Worm (Caenorhabditis elegans) whole organism, L1 larva: ENCODE data around the gene F16F9.4.

Experiments used
- C04F5.9 ChIP-seq: sonication (generic microtip); optimal IDR thresholded peaks from 2 replicates; lab custom pipeline; 2016; ENCODE audit warnings: missing genetic modification characterization, missing compliant biosample characterization
- F16B12.6 ChIP-seq: fragments of 150-350 bp; optimal IDR thresholded peaks from 2 replicates; lab custom pipeline; 2014; ENCODE audit warnings: missing biosample characterization, missing genetic modification characterization
- Y116A8C.19 ChIP-seq: sonication (generic microtip); optimal IDR thresholded peaks from 2 replicates; lab custom pipeline; 2016; ENCODE audit warnings: missing compliant biosample characterization, missing genetic modification characterization, borderline replicate concordance
- alr-1 ChIP-seq: fragments of 200-800 bp; sonication (Bioruptor generic); optimal IDR thresholded peaks from 2 replicates; lab custom pipeline; 2018; ENCODE audit warnings: borderline replicate concordance, mild to moderate bottlenecking, missing genetic modification characterization, missing compliant biosample characterization
- blmp-1 ChIP-seq: fragments of 150-350 bp; optimal IDR thresholded peaks from 2 replicates; lab custom pipeline; 2014; ENCODE audit warnings: missing biosample characterization, missing genetic modification characterization
- ceh-8 ChIP-seq: fragments of 200-800 bp; sonication (Bioruptor generic); optimal IDR thresholded peaks from 2 replicates; lab custom pipeline; 2018; ENCODE audit warnings: mild to moderate bottlenecking, missing genetic modification characterization, moderate library complexity, missing compliant biosample characterization
- ceh-82 ChIP-seq, 3 experiments: fragments of 150-350 bp in 1 of 3; sonication (generic microtip) in 2 of 3; optimal IDR thresholded peaks; 2 replicates each; lab custom pipeline; 2014 to 2017; ENCODE audit warnings: missing biosample characterization in 3 of 3, missing genetic modification characterization in 3 of 3
- efl-1 ChIP-seq, 4 experiments: fragments of 150-350 bp; optimal IDR thresholded peaks in 3 of 4; peaks in 1 of 4; 1 replicate in 1 of 4; 2 replicates in 3 of 4; lab custom pipeline; 2014; ENCODE audit warnings: missing biosample characterization in 2 of 4, missing genetic modification characterization in 2 of 4, missing genetic modification reagents in 2 of 4
- elt-2 ChIP-seq: sonication (generic microtip); optimal IDR thresholded peaks from 2 replicates; lab custom pipeline; 2016; ENCODE audit warnings: missing genetic modification characterization, mild to moderate bottlenecking, inconsistent platforms, missing compliant biosample characterization, missing genetic modification reagents
- ets-5 ChIP-seq: fragments of 200-800 bp; sonication (Bioruptor generic); IDR thresholded peaks from 2 replicates; pipeline ENCODE4 v1.3.6; 2022; ENCODE audit warnings: missing genetic modification characterization, missing compliant biosample characterization
- fkh-10 ChIP-seq: sonication (generic microtip); optimal IDR thresholded peaks from 2 replicates; lab custom pipeline; 2017; ENCODE audit warnings: missing biosample characterization, missing genetic modification reagents, missing genetic modification characterization
- hlh-17 ChIP-seq: fragments of 200-800 bp; sonication (Bioruptor generic); optimal IDR thresholded peaks from 2 replicates; lab custom pipeline; 2018; ENCODE audit warnings: missing genetic modification characterization, mild to moderate bottlenecking, missing compliant biosample characterization, moderate library complexity, borderline replicate concordance
- irx-1 ChIP-seq: sonication (generic microtip); optimal IDR thresholded peaks from 2 replicates; lab custom pipeline; 2016; ENCODE audit warnings: missing genetic modification characterization, missing compliant biosample characterization
- lsy-2 ChIP-seq, 2 experiments: fragments of 150-350 bp; optimal IDR thresholded peaks; 2 replicates each; lab custom pipeline; 2014; ENCODE audit warnings: missing biosample characterization in 2 of 2, missing genetic modification characterization in 2 of 2
- mep-1 ChIP-seq: fragments of 150-350 bp; optimal IDR thresholded peaks from 2 replicates; lab custom pipeline; 2014; ENCODE audit warnings: missing biosample characterization, missing genetic modification characterization
- nhr-12 ChIP-seq: sonication (generic microtip); optimal IDR thresholded peaks from 2 replicates; lab custom pipeline; 2017; ENCODE audit warnings: missing biosample characterization, missing genetic modification characterization
- nhr-77 ChIP-seq: fragments of 150-350 bp; optimal IDR thresholded peaks from 2 replicates; lab custom pipeline; 2014; ENCODE audit warnings: missing biosample characterization, missing genetic modification characterization
- nhr-85 ChIP-seq: sonication (generic microtip); peaks from one replicate; lab custom pipeline; 2016; ENCODE audit warnings: missing genetic modification characterization, inconsistent platforms, missing compliant biosample characterization
- nhr-90 ChIP-seq: sonication (generic microtip); optimal IDR thresholded peaks from 2 replicates; lab custom pipeline; 2016; ENCODE audit warnings: mild to moderate bottlenecking, missing genetic modification characterization, missing compliant biosample characterization; ENCODE audit not compliant: poor library complexity
- skn-1 ChIP-seq: fragments of 150-350 bp; optimal IDR thresholded peaks from 2 replicates; lab custom pipeline; 2014; ENCODE audit warnings: missing biosample characterization, missing genetic modification characterization
- snu-23 ChIP-seq: sonication (generic microtip); optimal IDR thresholded peaks from 2 replicates; lab custom pipeline; 2016; ENCODE audit warnings: missing genetic modification characterization, missing compliant biosample characterization
- sox-4 ChIP-seq: sonication (generic microtip); optimal IDR thresholded peaks from 2 replicates; lab custom pipeline; 2016; ENCODE audit warnings: missing genetic modification characterization, missing compliant biosample characterization
- swsn-7 ChIP-seq: sonication (generic microtip); optimal IDR thresholded peaks from 2 replicates; lab custom pipeline; 2016; ENCODE audit warnings: missing genetic modification characterization, missing compliant biosample characterization
- unc-130 ChIP-seq: fragments of 150-350 bp; optimal IDR thresholded peaks from 2 replicates; lab custom pipeline; 2017; ENCODE audit warnings: missing biosample characterization, missing genetic modification characterization, inconsistent platforms
- unc-62 ChIP-seq: fragments of 150-350 bp; optimal IDR thresholded peaks from 2 replicates; lab custom pipeline; 2014; ENCODE audit warnings: missing biosample characterization, missing genetic modification reagents, missing genetic modification characterization
- unc-98 ChIP-seq: fragments of 200-800 bp; sonication (Bioruptor generic); IDR thresholded peaks from 2 replicates; pipeline ENCODE4 v1.3.6; 2022; ENCODE audit warnings: missing genetic modification characterization, missing compliant biosample characterization
- zag-1 ChIP-seq: fragments of 150-350 bp; optimal IDR thresholded peaks from 2 replicates; lab custom pipeline; 2014; ENCODE audit warnings: missing biosample characterization, missing genetic modification characterization
- zip-4 ChIP-seq: fragments of 200-800 bp; sonication (Bioruptor generic); optimal IDR thresholded peaks from 2 replicates; lab custom pipeline; 2018; ENCODE audit warnings: mild to moderate bottlenecking, missing genetic modification characterization, moderate library complexity, missing compliant biosample characterization

The F16F9.4 gene

ce11 chrX:8463085-8463645 is at the start of gene F16F9.4:
TSS of gene F16F9.4 (minus strand) at chrX:8463360.
- TF ChIP-seq elt-2 (tag; lab: Kevin White, UChicago) (peak; percentile 54), ceh-82 (tag; optimal IDR thresholded peaks at IDR 0.05; lab: Kevin White, UChicago) (no peak), fkh-10 (GFP tag; lab: Kevin White, UChicago) (no peak), hlh-17 (no peak), blmp-1 (tag; lab: Kevin White, UChicago) (no peak), efl-1 (optimal IDR thresholded peaks at IDR 0.05; lab: Kevin White, UChicago) (no peak), efl-1 (GFP tag; optimal IDR thresholded peaks at IDR 0.05 in 1 of 2; lab: Kevin White, UChicago) (peak in 1 of 2 experiments; percentile 68), alr-1 (tag; lab: Kevin White, UChicago) (no peak)

- TF ChIP-seq nhr-85 (tag; lab: Kevin White, UChicago) (peak; percentile 52), C04F5.9 (tag; lab: Kevin White, UChicago) (no peak), nhr-77 (tag; lab: Kevin White, UChicago) (no peak), ets-5 (no peak), blmp-1 (tag; lab: Kevin White, UChicago) (peak; percentile 31)
- TF ChIP-seq, all 84 proteins: peak for 2
These were observed 45.9 kb upstream of the F16F9.4 start for ce11 chrX:8509088-8509487.

- TF ChIP-seq zag-1 (tag; lab: Kevin White, UChicago) (no peak), efl-1 (optimal IDR thresholded peaks at IDR 0.05; lab: Kevin White, UChicago) (no peak), efl-1 (GFP tag; optimal IDR thresholded peaks at IDR 0.05 in 1 of 2; lab: Kevin White, UChicago) (peak in 1 of 2 experiments; percentile 44)
These were observed 44.4 kb upstream of the F16F9.4 start, which contains the start of gene H03E18.1 for ce11 chrX:8507576-8507975. TSS of gene H03E18.1 (plus strand) at chrX:8507876.

- TF ChIP-seq unc-98 (GFP tag; lab: Robert Waterston, UW) (no peak), zip-4 (GFP tag; lab: Kevin White, UChicago) (no peak), swsn-7 (tag; lab: Kevin White, UChicago) (no peak), mep-1 (tag; lab: Kevin White, UChicago) (no peak), lsy-2 (tag; optimal IDR thresholded peaks at IDR 0.05; lab: Kevin White, UChicago) (no peak), blmp-1 (tag; lab: Kevin White, UChicago) (peak; percentile 74)
These were observed 43.9 kb upstream of the F16F9.4 start for ce11 chrX:8507053-8507452.

- peak; percentile 89 for TF ChIP-seq blmp-1 (tag; lab: Kevin White, UChicago)
- TF ChIP-seq skn-1 (tag; lab: Kevin White, UChicago) = no peak
- TF ChIP-seq, all 84 proteins: peak for 1
These were observed 41.0 kb upstream of the F16F9.4 start for ce11 chrX:8504207-8504606.

- no peak for TF ChIP-seq sox-4 (tag; lab: Kevin White, UChicago)
- TF ChIP-seq snu-23 (GFP tag; lab: Kevin White, UChicago) = no peak
- TF ChIP-seq nhr-85 (tag; lab: Kevin White, UChicago) = no peak
- no peak for TF ChIP-seq unc-62 (GFP tag; lab: Kevin White, UChicago)
- no peak for TF ChIP-seq irx-1
- TF ChIP-seq mep-1 (tag; lab: Kevin White, UChicago) = no peak
- no peak for TF ChIP-seq F16B12.6 (tag; lab: Kevin White, UChicago)
- no peak for TF ChIP-seq nhr-12 (tag; lab: Kevin White, UChicago)
- TF ChIP-seq Y116A8C.19 (tag; lab: Kevin White, UChicago) = no peak
- TF ChIP-seq nhr-90 (tag; lab: Kevin White, UChicago) = no peak
- no peak for TF ChIP-seq ceh-8
- TF ChIP-seq unc-130 (tag; lab: Kevin White, UChicago) = no peak
- TF ChIP-seq, all 84 proteins: peak for 0
These were observed 37.8 kb upstream of the F16F9.4 start, which contains the start of gene grd-4 for ce11 chrX:8500922-8501321. TSS of gene grd-4 (plus strand) at chrX:8501222.

- TF ChIP-seq skn-1 (tag; lab: Kevin White, UChicago) = no peak
- no peak for TF ChIP-seq efl-1 (optimal IDR thresholded peaks at IDR 0.05; lab: Kevin White, UChicago)
- TF ChIP-seq efl-1 (GFP tag; optimal IDR thresholded peaks at IDR 0.05 in 1 of 2; lab: Kevin White, UChicago) = peak in 1 of 2 experiments; percentile 46
- TF ChIP-seq F16B12.6 (tag; lab: Kevin White, UChicago) = no peak
These were observed 36.6 kb upstream of the F16F9.4 start, which contains the start of gene grd-14 for ce11 chrX:8499721-8500120. TSS of gene grd-14 (plus strand) at chrX:8500021.
